Fruit fly (Drosophila melanogaster) whole organism, embryonic: ENCODE measurements around the gene Noc2.

Experiments
- Atf-2 ChIP-seq: fragments of 200-800 bp; sonication (Bioruptor generic); optimal IDR thresholded peaks from 2 replicates; lab custom pipeline; 2016; ENCODE audit warnings: missing biosample characterization, missing genetic modification characterization
- B-H2 ChIP-seq: fragments of 200-800 bp; sonication (Bioruptor generic); optimal IDR thresholded peaks from 2 replicates; lab custom pipeline; 2018; ENCODE audit warnings: missing biosample characterization, mild to moderate bottlenecking, missing genetic modification characterization
- C15 ChIP-seq: fragments of 200-800 bp; sonication (Bioruptor generic); IDR thresholded peaks from 3 replicates; pipeline ENCODE4 v1.3.6; 2022; ENCODE audit warnings: missing biosample characterization, missing genetic modification characterization
- CG10366 ChIP-seq: fragments of 200-800 bp; sonication (Bioruptor generic); IDR thresholded peaks from 2 replicates; pipeline ENCODE4 v1.3.6; 2022; ENCODE audit warnings: missing biosample characterization, missing genetic modification characterization
- CG11456 ChIP-seq: fragments of 200-800 bp; sonication (Bioruptor generic); IDR thresholded peaks from 3 replicates; pipeline ENCODE4 v1.3.6; 2022; ENCODE audit warnings: missing biosample characterization, missing genetic modification characterization
- CG1233 ChIP-seq: fragments of 200-800 bp; sonication (Bioruptor generic); optimal IDR thresholded peaks from 4 replicates; lab custom pipeline; 2018; ENCODE audit warnings: missing biosample characterization, mild to moderate bottlenecking, missing genetic modification characterization
- CG12391 ChIP-seq: fragments of 200-800 bp; sonication (Bioruptor generic); optimal IDR thresholded peaks from 3 replicates; lab custom pipeline; 2018; ENCODE audit warnings: missing biosample characterization, mild to moderate bottlenecking, missing genetic modification characterization, moderate library complexity
- CG1602 ChIP-seq: fragments of 200-800 bp; sonication (Bioruptor generic); optimal IDR thresholded peaks from 3 replicates; lab custom pipeline; 2016; ENCODE audit warnings: missing biosample characterization, missing genetic modification characterization
- CG1603 ChIP-seq: fragments of 200-800 bp; sonication (Bioruptor generic); optimal IDR thresholded peaks from 2 replicates; lab custom pipeline; 2019; ENCODE audit warnings: missing biosample characterization, mild to moderate bottlenecking, missing genetic modification characterization, moderate library complexity
- CG16779 ChIP-seq: fragments of 200-800 bp; sonication (Bioruptor generic); IDR thresholded peaks from 2 replicates; pipeline ENCODE4 v1.3.6; 2022; ENCODE audit warnings: missing biosample characterization, missing genetic modification characterization
- CG2120 ChIP-seq: fragments of 200-800 bp; sonication (Bioruptor generic); optimal IDR thresholded peaks from 3 replicates; lab custom pipeline; 2016; ENCODE audit warnings: missing biosample characterization, missing genetic modification characterization
- CG2199 ChIP-seq: fragments of 200-800 bp; sonication (Bioruptor generic); IDR thresholded peaks from 3 replicates; pipeline ENCODE4 v1.3.6; 2022; ENCODE audit warnings: missing biosample characterization, missing genetic modification characterization
- CG31224 ChIP-seq: fragments of 200-800 bp; sonication (Bioruptor generic); IDR thresholded peaks from 2 replicates; pipeline ENCODE4 v1.3.6; 2022; ENCODE audit warnings: missing biosample characterization, missing genetic modification characterization
- CG31388 ChIP-seq: fragments of 200-800 bp; sonication (Bioruptor generic); optimal IDR thresholded peaks from 2 replicates; lab custom pipeline; 2016; ENCODE audit warnings: missing biosample characterization, missing genetic modification characterization
- CG3281 ChIP-seq: fragments of 200-800 bp; sonication (Bioruptor generic); optimal IDR thresholded peaks from 3 replicates; lab custom pipeline; 2017; ENCODE audit warnings: missing biosample characterization, mild to moderate bottlenecking, missing genetic modification characterization
- CG33213 ChIP-seq: fragments of 200-800 bp; sonication (Bioruptor generic); optimal IDR thresholded peaks from 3 replicates; lab custom pipeline; 2016; ENCODE audit warnings: missing biosample characterization, missing genetic modification characterization
- CG42726 ChIP-seq: fragments of 200-800 bp; sonication (Bioruptor generic); IDR thresholded peaks from 2 replicates; pipeline ENCODE4 v1.3.6; 2022; ENCODE audit warnings: missing biosample characterization, missing genetic modification characterization; ENCODE audit not compliant: partially characterized antibody
- CG4282 ChIP-seq: fragments of 200-800 bp; sonication (Bioruptor generic); optimal IDR thresholded peaks from 2 replicates; lab custom pipeline; 2016; ENCODE audit warnings: missing biosample characterization, missing genetic modification characterization
- CG4404 ChIP-seq: fragments of 200-800 bp; sonication (Bioruptor generic); IDR thresholded peaks from 2 replicates; pipeline ENCODE4 v1.3.6; 2022; ENCODE audit warnings: missing biosample characterization, missing genetic modification characterization
- CG5180 ChIP-seq: fragments of 200-800 bp; sonication (Bioruptor generic); optimal IDR thresholded peaks from 3 replicates; lab custom pipeline; 2017; ENCODE audit warnings: missing biosample characterization, missing genetic modification characterization, mild to moderate bottlenecking, moderate library complexity, missing genetic modification reagents
- CG6689 ChIP-seq: fragments of 200-800 bp; sonication (Bioruptor generic); IDR thresholded peaks from 2 replicates; pipeline ENCODE4 v1.3.6; 2022; ENCODE audit warnings: missing biosample characterization, missing genetic modification characterization
- CG6791 ChIP-seq: fragments of 200-800 bp; sonication (Bioruptor generic); IDR thresholded peaks from 3 replicates; pipeline ENCODE4 v1.3.6; 2022; ENCODE audit warnings: missing biosample characterization, missing genetic modification characterization; ENCODE audit not compliant: partially characterized antibody
- CG6854 ChIP-seq: fragments of 200-800 bp; sonication (Bioruptor generic); optimal IDR thresholded peaks from 3 replicates; lab custom pipeline; 2017; ENCODE audit warnings: missing biosample characterization, mild to moderate bottlenecking, missing genetic modification characterization
- CG7556 ChIP-seq: fragments of 200-800 bp; sonication (Bioruptor generic); optimal IDR thresholded peaks from 2 replicates; lab custom pipeline; 2017; ENCODE audit warnings: missing biosample characterization, mild to moderate bottlenecking, missing genetic modification characterization
- CrebB ChIP-seq: fragments of 200-800 bp; sonication (Bioruptor generic); optimal IDR thresholded peaks from 3 replicates; lab custom pipeline; 2018; ENCODE audit warnings: missing biosample characterization, mild to moderate bottlenecking, missing genetic modification characterization
- Dad ChIP-seq: fragments of 200-800 bp; sonication (Bioruptor generic); optimal IDR thresholded peaks from 3 replicates; lab custom pipeline; 2016; ENCODE audit warnings: missing biosample characterization, missing genetic modification characterization
- Kr ChIP-seq: fragments of 200-800 bp; sonication (Bioruptor generic); optimal IDR thresholded peaks from 2 replicates; lab custom pipeline; 2017; ENCODE audit warnings: missing biosample characterization, mild to moderate bottlenecking, missing genetic modification characterization
- Lhr ChIP-seq: fragments of 200-800 bp; sonication (Bioruptor generic); optimal IDR thresholded peaks from 3 replicates; lab custom pipeline; 2017; ENCODE audit warnings: mild to moderate bottlenecking, missing biosample characterization, missing genetic modification reagents, missing genetic modification characterization
- Mad ChIP-seq: fragments of 200-800 bp; sonication (Bioruptor generic); optimal IDR thresholded peaks from 2 replicates; lab custom pipeline; 2016; ENCODE audit warnings: missing biosample characterization, missing genetic modification characterization
- Med ChIP-seq: fragments of 200-800 bp; sonication (Bioruptor generic); peaks from one replicate; lab custom pipeline; 2016; ENCODE audit warnings: missing biosample characterization, missing genetic modification characterization, mild to moderate bottlenecking, inconsistent platforms, moderate library complexity
- Pdp1 ChIP-seq, 2 experiments: fragments of 200-800 bp; sonication (Bioruptor generic); optimal IDR thresholded peaks; 3 replicates each; lab custom pipeline; 2016; ENCODE audit warnings: missing biosample characterization in 2 of 2, missing genetic modification characterization in 2 of 2, mild to moderate bottlenecking in 1 of 2, moderate library complexity in 1 of 2
- Sin3A ChIP-seq: fragments of >200 bp; optimal IDR thresholded peaks from 2 replicates; lab custom pipeline; 2018
- Six4 ChIP-seq: fragments of 200-800 bp; sonication (Bioruptor generic); optimal IDR thresholded peaks from 2 replicates; lab custom pipeline; 2016; ENCODE audit warnings: missing biosample characterization, missing genetic modification characterization
- Sry-δ ChIP-seq: fragments of 200-800 bp; sonication (Bioruptor generic); optimal IDR thresholded peaks from 2 replicates; lab custom pipeline; 2016; ENCODE audit warnings: missing biosample characterization, missing genetic modification characterization
- Tbp ChIP-seq: fragments of >200 bp; optimal IDR thresholded peaks from 2 replicates; lab custom pipeline; 2018; ENCODE audit warnings: missing biosample characterization, missing genetic modification characterization
- Xbp1 ChIP-seq: fragments of 200-800 bp; sonication (Bioruptor generic); optimal IDR thresholded peaks from 3 replicates; lab custom pipeline; 2016; ENCODE audit warnings: missing biosample characterization, mild to moderate bottlenecking, missing genetic modification characterization
- ap ChIP-seq: fragments of 200-800 bp; sonication (Bioruptor generic); IDR thresholded peaks from 2 replicates; pipeline ENCODE4 v1.3.6; 2022; ENCODE audit warnings: missing biosample characterization, missing genetic modification characterization
- caup ChIP-seq: fragments of 200-800 bp; sonication (Bioruptor generic); optimal IDR thresholded peaks from 3 replicates; lab custom pipeline; 2017; ENCODE audit warnings: missing biosample characterization, mild to moderate bottlenecking, missing genetic modification characterization, moderate library complexity; ENCODE audit not compliant: severe bottlenecking
- chm ChIP-seq: fragments of 200-800 bp; sonication (Bioruptor generic); IDR thresholded peaks from 2 replicates; pipeline ENCODE4 v1.3.6; 2022; ENCODE audit warnings: missing biosample characterization, missing genetic modification characterization
- crol ChIP-seq: fragments of 200-800 bp; sonication (Bioruptor generic); IDR thresholded peaks from 2 replicates; pipeline ENCODE4 v1.3.6; 2022; ENCODE audit warnings: missing biosample characterization, missing genetic modification characterization
- dmrt11E ChIP-seq: fragments of 200-800 bp; sonication (Bioruptor generic); optimal IDR thresholded peaks from 3 replicates; lab custom pipeline; 2018; ENCODE audit warnings: missing biosample characterization, mild to moderate bottlenecking, missing genetic modification characterization, moderate library complexity
- gce ChIP-seq: fragments of 200-800 bp; sonication (Bioruptor generic); IDR thresholded peaks from 3 replicates; pipeline ENCODE4 v1.3.6; 2022; ENCODE audit warnings: missing biosample characterization, missing genetic modification characterization
- grau ChIP-seq: fragments of 200-800 bp; optimal IDR thresholded peaks from 3 replicates; lab custom pipeline; 2019; ENCODE audit warnings: missing biosample characterization, mild to moderate bottlenecking, missing genetic modification characterization, moderate library complexity
- hth ChIP-seq: fragments of >200 bp; optimal IDR thresholded peaks from 2 replicates; lab custom pipeline; 2017; ENCODE audit warnings: inconsistent platforms
- ken ChIP-seq: fragments of 200-800 bp; sonication (Bioruptor generic); IDR thresholded peaks from 3 replicates; pipeline ENCODE4 v1.3.6; 2022; ENCODE audit warnings: missing biosample characterization, missing genetic modification characterization
- lilli ChIP-seq: fragments of 200-800 bp; sonication (Bioruptor generic); optimal IDR thresholded peaks from 3 replicates; lab custom pipeline; 2016; ENCODE audit warnings: missing biosample characterization, missing genetic modification characterization
- nerfin-2 ChIP-seq: fragments of 200-800 bp; sonication (Bioruptor generic); IDR thresholded peaks from 2 replicates; pipeline ENCODE4 v1.3.6; 2022; ENCODE audit warnings: missing biosample characterization, missing genetic modification characterization; ENCODE audit not compliant: partially characterized antibody
- pho ChIP-seq: fragments of 200-800 bp; sonication (Bioruptor generic); optimal IDR thresholded peaks from 2 replicates; lab custom pipeline; 2016; ENCODE audit warnings: missing biosample characterization, missing genetic modification characterization
- prd ChIP-seq, 3 experiments: fragments of >200 bp in 2 of 3; fragments of 200-800 bp in 1 of 3; sonication (Bioruptor generic) in 1 of 3; optimal IDR thresholded peaks in 2 of 3; IDR thresholded peaks in 1 of 3; 2 replicates in 2 of 3; 3 replicates in 1 of 3; pipeline versions ENCODE4 v1.3.6 to Lab custom; 2017 to 2022; ENCODE audit warnings: missing biosample characterization in 1 of 3, missing genetic modification characterization in 1 of 3
- so ChIP-seq: fragments of 200-800 bp; sonication (Bioruptor generic); IDR thresholded peaks from 3 replicates; pipeline ENCODE4 v1.3.6; 2022; ENCODE audit warnings: missing biosample characterization, missing genetic modification characterization
- trem ChIP-seq: fragments of 200-800 bp; optimal IDR thresholded peaks from 3 replicates; lab custom pipeline; 2019; ENCODE audit warnings: missing biosample characterization, mild to moderate bottlenecking, missing genetic modification characterization, moderate library complexity
- vvl ChIP-seq: fragments of 200-800 bp; sonication (Bioruptor generic); IDR thresholded peaks from 2 replicates; pipeline ENCODE4 v1.3.6; 2022; ENCODE audit warnings: missing biosample characterization, missing genetic modification characterization
- zfh1 ChIP-seq: fragments of 200-800 bp; sonication (Bioruptor generic); IDR thresholded peaks from 3 replicates; pipeline ENCODE4 v1.3.6; 2022; ENCODE audit warnings: missing biosample characterization, missing genetic modification characterization

The Noc2 gene

dm6 chr2L:21166422-21166821 is 3.0 kb downstream of the Noc2 start (continued):
- TF ChIP-seq crol: no peak
- no peak for TF ChIP-seq hth
- TF ChIP-seq CG4282 (GFP tag; lab: Kevin White, UChicago): no peak
- no peak for TF ChIP-seq CG6689
- no peak for TF ChIP-seq Six4
- TF ChIP-seq Med (GFP tag; lab: Kevin White, UChicago): peak; percentile 84
- no peak for TF ChIP-seq CG16779
- TF ChIP-seq ken (GFP tag; lab: Robert Waterston, UW): no peak
- TF ChIP-seq zfh1 (GFP tag; lab: Robert Waterston, UW): no peak
- no peak for TF ChIP-seq Xbp1 (GFP tag; lab: Kevin White, UChicago)
- no peak for TF ChIP-seq Tbp (GFP tag; lab: Kevin White, UChicago)
- TF ChIP-seq CG31388 (GFP tag; lab: Kevin White, UChicago): no peak
- peak; percentile 8 for TF ChIP-seq CG2120 (GFP tag; lab: Kevin White, UChicago)
- no peak for TF ChIP-seq dmrt11E (tag; lab: Kevin White, UChicago)
- peak; percentile 13 for TF ChIP-seq lilli (GFP tag; lab: Kevin White, UChicago)
- TF ChIP-seq pho (GFP tag; lab: Kevin White, UChicago): no peak
- TF ChIP-seq Dad (GFP tag; lab: Kevin White, UChicago): no peak
- no peak for TF ChIP-seq CG7556 (GFP tag; lab: Kevin White, UChicago)
- peak; percentile 23 for TF ChIP-seq Sin3A (lab: Kevin White, UChicago)
- no peak for TF ChIP-seq Kr (GFP tag; lab: Kevin White, UChicago)
- TF ChIP-seq CG2199 (GFP tag; lab: Robert Waterston, UW): no peak
- TF ChIP-seq CG11456 (GFP tag; lab: Robert Waterston, UW): no peak
- TF ChIP-seq nerfin-2 (GFP tag; lab: Robert Waterston, UW): no peak
- no peak for TF ChIP-seq CG4404 (GFP tag; lab: Robert Waterston, UW)
- TF ChIP-seq CG31224: no peak
- TF ChIP-seq Pdp1 (GFP tag; optimal IDR thresholded peaks at IDR 0.05; lab: Kevin White, UChicago): peak in 1 of 2 experiments; percentile 99
- no peak for TF ChIP-seq CG3281
- TF ChIP-seq trem: peak; percentile 16
- no peak for TF ChIP-seq CG6854 (GFP tag; lab: Kevin White, UChicago)
- no peak for TF ChIP-seq CG5180
- no peak for TF ChIP-seq ap (GFP tag; lab: Robert Waterston, UW)
- TF ChIP-seq Sry-δ (GFP tag; lab: Kevin White, UChicago): peak; percentile 14
- no peak for TF ChIP-seq CG10366 (GFP tag; lab: Robert Waterston, UW)
- no peak for TF ChIP-seq Atf-2 (GFP tag; lab: Kevin White, UChicago)
- TF ChIP-seq CG42726 (GFP tag; lab: Robert Waterston, UW): no peak
- TF ChIP-seq Mad (GFP tag; lab: Kevin White, UChicago): no peak
- TF ChIP-seq grau (tag; lab: Kevin White, UChicago): peak; percentile 3
- no peak for TF ChIP-seq C15 (GFP tag; lab: Robert Waterston, UW)
- TF ChIP-seq CG33213 (GFP tag; lab: Kevin White, UChicago): peak; percentile 7
- no peak for TF ChIP-seq caup (GFP tag; lab: Kevin White, UChicago)
- TF ChIP-seq B-H2 (GFP tag; lab: Kevin White, UChicago): peak; percentile 15
- TF ChIP-seq CrebB (tag; lab: Kevin White, UChicago): no peak
- peak; percentile 36 for TF ChIP-seq CG1603 (tag; lab: Kevin White, UChicago)
- peak; percentile 0 for TF ChIP-seq CG12391 (tag; lab: Kevin White, UChicago)
- no peak for TF ChIP-seq Lhr (GFP tag; lab: Kevin White, UChicago)
- no peak for TF ChIP-seq prd (optimal IDR thresholded peaks at IDR 0.05; lab: Kevin White, UChicago)
- no peak for TF ChIP-seq prd (GFP tag; IDR thresholded peaks at IDR 0.05; lab: Robert Waterston, UW)
- TF ChIP-seq CG1233 (GFP tag; lab: Kevin White, UChicago): no peak
- TF ChIP-seq vvl (GFP tag; lab: Robert Waterston, UW): no peak
- no peak for TF ChIP-seq CG1602 (GFP tag; lab: Kevin White, UChicago)
- no peak for TF ChIP-seq chm (GFP tag; lab: Robert Waterston, UW)
- TF ChIP-seq CG6791: no peak
- no peak for TF ChIP-seq gce
- no peak for TF ChIP-seq so
